Fruit fly (Drosophila melanogaster) whole organism, embryonic: ENCODE data around the gene CG15252.

Experiments
- Antp ChIP-seq: fragments of 200-800 bp; sonication (Bioruptor generic); optimal IDR thresholded peaks from 3 replicates; lab custom pipeline; 2016; ENCODE audit warnings: missing biosample characterization, missing genetic modification characterization
- Asciz ChIP-seq: fragments of 200-800 bp; sonication (Bioruptor generic); optimal IDR thresholded peaks from 2 replicates; lab custom pipeline; 2017; ENCODE audit warnings: missing biosample characterization, mild to moderate bottlenecking, missing genetic modification characterization, missing genetic modification reagents
- CG11085 ChIP-seq: fragments of 200-800 bp; sonication (Bioruptor generic); IDR thresholded peaks from 2 replicates; pipeline ENCODE4 v1.3.6; 2022; ENCODE audit warnings: missing biosample characterization, missing genetic modification characterization
- CG1792 ChIP-seq: fragments of 200-800 bp; sonication (Bioruptor generic); optimal IDR thresholded peaks from 2 replicates; lab custom pipeline; 2016; ENCODE audit warnings: missing biosample characterization, missing genetic modification characterization
- CG1832 ChIP-seq: fragments of 200-800 bp; sonication (Bioruptor generic); optimal IDR thresholded peaks from 2 replicates; lab custom pipeline; 2017; ENCODE audit warnings: missing biosample characterization, mild to moderate bottlenecking, missing genetic modification characterization, inconsistent platforms
- CG18599 ChIP-seq: fragments of 200-800 bp; sonication (Bioruptor generic); optimal IDR thresholded peaks from 3 replicates; lab custom pipeline; 2017; ENCODE audit warnings: missing biosample characterization, missing genetic modification characterization, mild to moderate bottlenecking, moderate library complexity, missing genetic modification reagents
- CG2202 ChIP-seq: fragments of 200-800 bp; sonication (Bioruptor generic); optimal IDR thresholded peaks from 2 replicates; lab custom pipeline; 2018; ENCODE audit warnings: missing biosample characterization, mild to moderate bottlenecking, missing genetic modification characterization
- CG32767 ChIP-seq: fragments of 200-800 bp; sonication (Bioruptor generic); IDR thresholded peaks from 2 replicates; pipeline ENCODE4 v1.3.6; 2022; ENCODE audit warnings: missing biosample characterization, missing genetic modification characterization
- CG3726 ChIP-seq: fragments of 200-800 bp; sonication (Bioruptor generic); IDR thresholded peaks from 3 replicates; pipeline ENCODE4, ENCODE4 v1.3.6; 2022; ENCODE audit warnings: missing biosample characterization, missing genetic modification characterization
- CG5953 ChIP-seq: fragments of 200-800 bp; sonication (Bioruptor generic); IDR thresholded peaks from 2 replicates; pipeline ENCODE4 v1.3.6; 2022; ENCODE audit warnings: missing biosample characterization, missing genetic modification characterization
- CG7372 ChIP-seq: fragments of 200-800 bp; sonication (Bioruptor generic); IDR thresholded peaks from 2 replicates; pipeline ENCODE4 v1.3.6; 2022; ENCODE audit warnings: missing biosample characterization, missing genetic modification characterization
- CG7786 ChIP-seq: fragments of 200-800 bp; sonication (Bioruptor generic); optimal IDR thresholded peaks from 2 replicates; lab custom pipeline; 2016; ENCODE audit warnings: missing biosample characterization, missing genetic modification characterization
- CG8944 ChIP-seq: fragments of 200-800 bp; sonication (Bioruptor generic); optimal IDR thresholded peaks from 3 replicates; lab custom pipeline; 2016; ENCODE audit warnings: missing biosample characterization, missing genetic modification characterization
- CG9609 ChIP-seq: fragments of 200-800 bp; sonication (Bioruptor generic); optimal IDR thresholded peaks from 3 replicates; lab custom pipeline; 2016; ENCODE audit warnings: missing biosample characterization, missing genetic modification characterization
- Camta ChIP-seq: fragments of 200-800 bp; sonication (Bioruptor generic); optimal IDR thresholded peaks from 2 replicates; lab custom pipeline; 2016; ENCODE audit warnings: missing biosample characterization, missing genetic modification characterization
- Dip3 ChIP-seq: fragments of 200-800 bp; sonication (Bioruptor generic); optimal IDR thresholded peaks from 3 replicates; lab custom pipeline; 2016; ENCODE audit warnings: missing biosample characterization, missing genetic modification characterization
- H15 ChIP-seq: fragments of 200-800 bp; sonication (Bioruptor generic); IDR thresholded peaks from 3 replicates; pipeline ENCODE4 v1.3.6; 2022; ENCODE audit warnings: missing biosample characterization, missing genetic modification characterization
- Hr51 ChIP-seq, 2 experiments: fragments of 200-800 bp; sonication (Bioruptor generic); optimal IDR thresholded peaks; 2 replicates in 1 of 2; 3 replicates in 1 of 2; lab custom pipeline; 2016 to 2018; ENCODE audit warnings: missing biosample characterization in 2 of 2, missing genetic modification characterization in 2 of 2, mild to moderate bottlenecking in 1 of 2, moderate library complexity in 1 of 2
- Med ChIP-seq: fragments of 200-800 bp; sonication (Bioruptor generic); peaks from one replicate; lab custom pipeline; 2016; ENCODE audit warnings: missing biosample characterization, missing genetic modification characterization, mild to moderate bottlenecking, inconsistent platforms, moderate library complexity
- NK7.1 ChIP-seq: fragments of 200-800 bp; sonication (Bioruptor generic); optimal IDR thresholded peaks from 3 replicates; lab custom pipeline; 2016; ENCODE audit warnings: missing biosample characterization, missing genetic modification characterization
- Oli ChIP-seq: fragments of 200-800 bp; sonication (Bioruptor generic); optimal IDR thresholded peaks from 2 replicates; lab custom pipeline; 2018; ENCODE audit warnings: missing biosample characterization, mild to moderate bottlenecking, missing genetic modification characterization, moderate library complexity
- ase ChIP-seq: fragments of 200-800 bp; sonication (Bioruptor generic); IDR thresholded peaks from 3 replicates; pipeline ENCODE4 v1.3.6; 2022; ENCODE audit warnings: missing biosample characterization, missing genetic modification characterization
- bab2 ChIP-seq: fragments of 200-800 bp; sonication (Bioruptor generic); optimal IDR thresholded peaks from 2 replicates; lab custom pipeline; 2016; ENCODE audit warnings: missing biosample characterization, missing genetic modification characterization
- cad ChIP-seq: fragments of >200 bp; optimal IDR thresholded peaks from 2 replicates; lab custom pipeline; 2017; ENCODE audit warnings: missing biosample characterization, missing genetic modification characterization
- en ChIP-seq: fragments of 200-800 bp; sonication (Bioruptor generic); optimal IDR thresholded peaks from 2 replicates; lab custom pipeline; 2016; ENCODE audit warnings: missing biosample characterization, missing genetic modification characterization
- gce ChIP-seq: fragments of 200-800 bp; sonication (Bioruptor generic); IDR thresholded peaks from 3 replicates; pipeline ENCODE4 v1.3.6; 2022; ENCODE audit warnings: missing biosample characterization, missing genetic modification characterization
- gem ChIP-seq: fragments of 200-800 bp; sonication (Bioruptor generic); optimal IDR thresholded peaks from 2 replicates; lab custom pipeline; 2019; ENCODE audit warnings: missing biosample characterization, mild to moderate bottlenecking, missing genetic modification characterization, moderate library complexity
- gsb-n ChIP-seq: fragments of 200-800 bp; sonication (Bioruptor generic); optimal IDR thresholded peaks from 3 replicates; lab custom pipeline; 2018; ENCODE audit warnings: missing biosample characterization, mild to moderate bottlenecking, missing genetic modification characterization
- gt ChIP-seq: fragments of 200-800 bp; sonication (Bioruptor generic); IDR thresholded peaks from 2 replicates; pipeline ENCODE4 v1.3.6; 2022; ENCODE audit warnings: missing biosample characterization, missing genetic modification characterization
- hb ChIP-seq: fragments of 200-800 bp; sonication (Bioruptor generic); IDR thresholded peaks from 3 replicates; pipeline ENCODE4 v1.3.6; 2022; ENCODE audit warnings: missing biosample characterization, missing genetic modification characterization; ENCODE audit not compliant: partially characterized antibody
- hth ChIP-seq: fragments of >200 bp; optimal IDR thresholded peaks from 2 replicates; lab custom pipeline; 2017; ENCODE audit warnings: inconsistent platforms
- ind ChIP-seq: fragments of 200-800 bp; sonication (Bioruptor generic); optimal IDR thresholded peaks from 3 replicates; lab custom pipeline; 2016; ENCODE audit warnings: missing biosample characterization, missing genetic modification characterization
- inv ChIP-seq: fragments of 200-800 bp; sonication (Bioruptor generic); IDR thresholded peaks from 2 replicates; pipeline ENCODE4 v1.3.6; 2022; ENCODE audit warnings: missing biosample characterization, missing genetic modification characterization; ENCODE audit not compliant: partially characterized antibody
- knrl ChIP-seq: fragments of 200-800 bp; sonication (Bioruptor generic); IDR thresholded peaks from 3 replicates; pipeline ENCODE4 v1.3.6; 2022; ENCODE audit warnings: missing biosample characterization, missing genetic modification characterization; ENCODE audit not compliant: partially characterized antibody
- psq ChIP-seq: fragments of 200-800 bp; sonication (Bioruptor generic); optimal IDR thresholded peaks from 2 replicates; lab custom pipeline; 2017; ENCODE audit warnings: missing biosample characterization, missing genetic modification characterization
- repo ChIP-seq: fragments of 200-800 bp; sonication (Bioruptor generic); optimal IDR thresholded peaks from 2 replicates; lab custom pipeline; 2016; ENCODE audit warnings: missing biosample characterization, missing genetic modification characterization
- rib ChIP-seq: fragments of 200-800 bp; sonication (Bioruptor generic); IDR thresholded peaks from 2 replicates; pipeline ENCODE4 v1.3.6; 2022; ENCODE audit warnings: missing biosample characterization, missing genetic modification characterization
- seq ChIP-seq: fragments of 200-800 bp; sonication (Bioruptor generic); IDR thresholded peaks from 2 replicates; pipeline ENCODE4 v1.3.6; 2022; ENCODE audit warnings: missing biosample characterization, missing genetic modification characterization
- slbo ChIP-seq: fragments of 200-800 bp; sonication (Bioruptor generic); IDR thresholded peaks from 2 replicates; pipeline ENCODE4 v1.3.6; 2022; ENCODE audit warnings: missing biosample characterization, missing genetic modification characterization
- sob ChIP-seq: fragments of 200-800 bp; sonication (Bioruptor generic); IDR thresholded peaks from 2 replicates; pipeline ENCODE4 v1.3.6; 2022; ENCODE audit warnings: missing biosample characterization, missing genetic modification characterization
- toy ChIP-seq: fragments of 200-800 bp; sonication (Bioruptor generic); IDR thresholded peaks from 2 replicates; pipeline ENCODE4 v1.3.6; 2022; ENCODE audit warnings: missing biosample characterization, missing genetic modification characterization
- ttk ChIP-seq: fragments of 200-800 bp; sonication (Bioruptor generic); IDR thresholded peaks from 2 replicates; pipeline ENCODE4 v2.1.2; 2022; ENCODE audit warnings: missing biosample characterization, missing genetic modification characterization
- twi ChIP-seq: fragments of 200-800 bp; optimal IDR thresholded peaks from 2 replicates; lab custom pipeline; 2019; ENCODE audit warnings: missing biosample characterization, mild to moderate bottlenecking, missing genetic modification characterization, moderate library complexity
- vnd ChIP-seq: fragments of 200-800 bp; sonication (Bioruptor generic); IDR thresholded peaks from 3 replicates; pipeline ENCODE4 v1.3.6; 2022; ENCODE audit warnings: missing biosample characterization, missing genetic modification characterization; ENCODE audit not compliant: partially characterized antibody
- z ChIP-seq: fragments of 200-800 bp; sonication (Bioruptor generic); IDR thresholded peaks from 3 replicates; pipeline ENCODE4 v1.3.6; 2022; ENCODE audit warnings: missing biosample characterization, missing genetic modification characterization
- zen ChIP-seq: fragments of 200-800 bp; sonication (Bioruptor generic); optimal IDR thresholded peaks from 3 replicates; lab custom pipeline; 2018; ENCODE audit warnings: missing biosample characterization, mild to moderate bottlenecking, missing genetic modification characterization, moderate library complexity
- zfh2 ChIP-seq: fragments of 200-800 bp; sonication (Bioruptor generic); optimal IDR thresholded peaks from 2 replicates; lab custom pipeline; 2016; ENCODE audit warnings: missing biosample characterization, missing genetic modification characterization

Gene CG15252

dm6 chrX:10008576-10009260 is 28.4 kb upstream of the CG15252 start, which contains the start of gene CG33557 (continued):
- TF ChIP-seq sob (no peak), slbo (GFP tag; lab: Robert Waterston, UW) (no peak), cad (no peak), twi (tag; lab: Kevin White, UChicago) (peak; percentile 85)

dm6 chrX:9993427-9994218 is 13.3 kb upstream of the CG15252 start:
- peak; percentile 8 for TF ChIP-seq zfh2
- peak; percentile 16 for TF ChIP-seq Dip3 (GFP tag; lab: Kevin White, UChicago)
- no peak for TF ChIP-seq inv (GFP tag; lab: Robert Waterston, UW)
- 0 out of 3 replicates have a peak, but pooled peaks have one; percentile 15 for TF ChIP-seq ase (GFP tag; lab: Robert Waterston, UW)
- no peak for TF ChIP-seq zen (tag; lab: Kevin White, UChicago)
- no peak for TF ChIP-seq CG7372 (GFP tag; lab: Robert Waterston, UW)
- TF ChIP-seq hth: no peak
- no peak for TF ChIP-seq rib (GFP tag; lab: Robert Waterston, UW)
- TF ChIP-seq bab2: peak; percentile 4
- TF ChIP-seq Hr51 (GFP tag; optimal IDR thresholded peaks at IDR 0.05; lab: Kevin White, UChicago): peak in 1 of 2 experiments; percentile 16
- peak; percentile 41 for TF ChIP-seq gem (tag; lab: Kevin White, UChicago)
- no peak for TF ChIP-seq CG3726
- TF ChIP-seq en (GFP tag; lab: Kevin White, UChicago): no peak
- TF ChIP-seq CG5953 (GFP tag; lab: Robert Waterston, UW): no peak
- TF ChIP-seq psq (GFP tag; lab: Kevin White, UChicago): no peak
- TF ChIP-seq CG18599 (GFP tag; lab: Kevin White, UChicago): peak; percentile 9
- no peak for TF ChIP-seq z (GFP tag; lab: Robert Waterston, UW)
- no peak for TF ChIP-seq CG1792 (GFP tag; lab: Kevin White, UChicago)
- 0 out of 2 replicates have a peak, but pooled peaks have one; percentile 18 for TF ChIP-seq CG32767 (GFP tag; lab: Robert Waterston, UW)
- no peak for TF ChIP-seq knrl (GFP tag; lab: Robert Waterston, UW)
- no peak for TF ChIP-seq CG8944
- TF ChIP-seq CG2202 (tag; lab: Kevin White, UChicago): no peak
- TF ChIP-seq repo (GFP tag; lab: Kevin White, UChicago): no peak
- TF ChIP-seq hb: no peak
- peak; percentile 15 for TF ChIP-seq Oli (tag; lab: Kevin White, UChicago)
- TF ChIP-seq H15 (GFP tag; lab: Robert Waterston, UW): no peak
- TF ChIP-seq ttk: no peak
- TF ChIP-seq CG11085 (GFP tag; lab: Robert Waterston, UW): no peak
- peak; percentile 18 for TF ChIP-seq ind (GFP tag; lab: Kevin White, UChicago)
- peak; percentile 68 for TF ChIP-seq slbo (GFP tag; lab: Robert Waterston, UW)
- no peak for TF ChIP-seq gt (GFP tag; lab: Robert Waterston, UW)
- TF ChIP-seq Antp (GFP tag; lab: Kevin White, UChicago): peak; percentile 8
- TF ChIP-seq NK7.1 (GFP tag; lab: Kevin White, UChicago): no peak
- TF ChIP-seq Camta (GFP tag; lab: Kevin White, UChicago): no peak
- no peak for TF ChIP-seq gce (GFP tag; lab: Robert Waterston, UW)
- TF ChIP-seq toy (GFP tag; lab: Robert Waterston, UW): no peak
- TF ChIP-seq vnd (GFP tag; lab: Robert Waterston, UW): no peak
- TF ChIP-seq Asciz (GFP tag; lab: Kevin White, UChicago): no peak
- TF ChIP-seq CG1832 (GFP tag; lab: Kevin White, UChicago): no peak
- TF ChIP-seq cad: no peak
- TF ChIP-seq CG7786 (GFP tag; lab: Kevin White, UChicago): no peak
- TF ChIP-seq gsb-n (tag; lab: Kevin White, UChicago): no peak
- TF ChIP-seq Med (GFP tag; lab: Kevin White, UChicago): no peak
- 0 out of 2 replicates have a peak, but pooled peaks have one; percentile 11 for TF ChIP-seq seq (GFP tag; lab: Robert Waterston, UW)
- no peak for TF ChIP-seq CG9609 (GFP tag; lab: Kevin White, UChicago)
